Fruit fly (Drosophila melanogaster): ENCODE results near the gene CG14024.

CG14024 gene

DNA sequence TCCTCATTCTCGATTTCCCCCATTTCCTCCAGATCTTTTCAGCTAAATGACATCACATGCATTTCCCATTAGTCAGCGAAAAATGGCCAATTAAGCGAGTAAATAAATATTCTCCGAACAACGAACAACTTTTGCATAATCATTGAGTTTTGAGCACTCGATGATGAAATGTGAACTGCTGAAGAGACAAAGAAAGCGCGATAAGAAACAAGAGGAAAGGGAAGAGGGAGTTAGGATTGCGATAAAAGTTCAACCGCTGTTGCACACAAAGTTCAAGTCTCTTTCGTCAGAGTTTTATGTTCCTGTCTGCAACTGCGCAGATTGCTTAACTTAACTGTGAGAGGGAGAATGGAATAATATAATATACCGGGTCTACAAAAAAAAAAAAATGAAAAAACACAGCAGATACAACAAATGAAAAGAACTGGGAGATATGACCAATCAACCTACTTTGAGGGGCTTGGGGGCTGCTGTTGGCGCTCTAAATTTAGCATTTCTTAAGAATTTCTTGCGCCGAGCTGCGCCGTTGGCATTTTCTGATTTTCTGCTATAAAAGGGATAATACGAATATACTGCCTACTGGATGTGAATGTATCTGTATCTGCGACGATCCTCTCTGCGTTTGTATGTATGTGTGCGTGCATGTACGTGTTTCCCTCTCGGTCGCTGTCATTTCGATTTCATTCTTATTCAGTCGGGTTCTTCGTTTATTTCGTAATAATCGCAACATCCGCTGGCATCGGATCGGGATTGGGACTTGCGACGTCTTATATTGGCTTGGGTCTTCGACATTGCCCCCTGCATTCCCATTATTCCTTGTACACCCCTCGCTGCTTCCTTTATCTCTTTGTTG is 20.1 kb downstream of the CG14024 start:
- no peak for TF ChIP-seq CG8478 (optimal IDR thresholded peaks at IDR 0.05)
- TF ChIP-seq usp (GFP tag; optimal IDR thresholded peaks at IDR 0.05) = no peak
- TF ChIP-seq pan (optimal IDR thresholded peaks at IDR 0.05) = no peak
- TF ChIP-seq EcR (GFP tag; optimal IDR thresholded peaks at IDR 0.05) = peak; percentile 72 to 75
- TF ChIP-seq psq (optimal IDR thresholded peaks at IDR 0.05) = no peak
- TF ChIP-seq Dll (optimal IDR thresholded peaks at IDR 0.05) = no peak

DNA sequence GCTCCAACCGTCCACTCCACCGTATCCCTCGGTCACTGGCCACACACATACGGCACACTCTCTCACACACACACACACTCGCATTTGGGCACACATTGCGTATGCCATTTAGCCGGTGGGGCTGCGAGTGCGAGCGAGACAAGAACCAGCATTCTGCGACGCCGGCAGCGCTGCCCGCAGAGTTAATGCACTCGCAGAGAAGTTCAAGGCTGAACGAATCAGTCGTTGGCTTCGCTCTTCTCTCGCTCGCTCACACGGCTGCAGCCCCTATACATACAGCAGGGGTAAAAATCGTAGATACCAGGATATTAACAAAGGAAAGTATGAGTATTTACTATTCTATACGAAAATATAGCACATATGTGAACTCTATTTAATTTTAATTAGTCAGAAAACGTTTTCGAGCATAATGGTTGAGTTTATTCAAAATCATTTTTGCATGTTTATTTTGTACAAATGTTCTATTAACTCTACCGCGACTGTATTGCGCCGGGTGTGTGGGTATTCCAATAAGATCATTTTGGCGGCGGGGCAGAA is 21.6 kb downstream of the CG14024 start:
- TF ChIP-seq Dll (optimal IDR thresholded peaks at IDR 0.05) (peak; percentile 75), CG8478 (optimal IDR thresholded peaks at IDR 0.05) (peak; percentile 26), EcR (GFP tag; optimal IDR thresholded peaks at IDR 0.05) (peak; percentile 99 to 100), psq (optimal IDR thresholded peaks at IDR 0.05) (no peak)

DNA sequence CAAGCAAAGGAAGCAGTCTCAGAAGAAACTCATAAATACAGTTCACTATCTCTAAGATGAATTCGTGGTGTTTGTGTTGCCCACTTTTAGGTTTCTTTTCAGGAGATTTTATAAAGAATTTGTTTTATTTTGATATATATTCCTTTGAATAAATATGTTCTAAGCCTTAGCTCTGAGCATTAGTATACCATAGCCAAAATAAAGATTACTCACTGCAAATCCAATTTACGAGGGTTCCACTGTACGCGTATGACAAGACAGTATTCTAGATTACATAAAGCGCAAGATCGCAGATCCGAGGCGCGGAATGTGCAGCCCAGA is 22.1 kb downstream of the CG14024 start:
- TF ChIP-seq usp (GFP tag; optimal IDR thresholded peaks at IDR 0.05) (no peak), CG8478 (optimal IDR thresholded peaks at IDR 0.05) (no peak), Dll (optimal IDR thresholded peaks at IDR 0.05) (no peak), EcR (GFP tag; optimal IDR thresholded peaks at IDR 0.05) (no peak), pan (optimal IDR thresholded peaks at IDR 0.05) (no peak), psq (optimal IDR thresholded peaks at IDR 0.05) (no peak)

DNA sequence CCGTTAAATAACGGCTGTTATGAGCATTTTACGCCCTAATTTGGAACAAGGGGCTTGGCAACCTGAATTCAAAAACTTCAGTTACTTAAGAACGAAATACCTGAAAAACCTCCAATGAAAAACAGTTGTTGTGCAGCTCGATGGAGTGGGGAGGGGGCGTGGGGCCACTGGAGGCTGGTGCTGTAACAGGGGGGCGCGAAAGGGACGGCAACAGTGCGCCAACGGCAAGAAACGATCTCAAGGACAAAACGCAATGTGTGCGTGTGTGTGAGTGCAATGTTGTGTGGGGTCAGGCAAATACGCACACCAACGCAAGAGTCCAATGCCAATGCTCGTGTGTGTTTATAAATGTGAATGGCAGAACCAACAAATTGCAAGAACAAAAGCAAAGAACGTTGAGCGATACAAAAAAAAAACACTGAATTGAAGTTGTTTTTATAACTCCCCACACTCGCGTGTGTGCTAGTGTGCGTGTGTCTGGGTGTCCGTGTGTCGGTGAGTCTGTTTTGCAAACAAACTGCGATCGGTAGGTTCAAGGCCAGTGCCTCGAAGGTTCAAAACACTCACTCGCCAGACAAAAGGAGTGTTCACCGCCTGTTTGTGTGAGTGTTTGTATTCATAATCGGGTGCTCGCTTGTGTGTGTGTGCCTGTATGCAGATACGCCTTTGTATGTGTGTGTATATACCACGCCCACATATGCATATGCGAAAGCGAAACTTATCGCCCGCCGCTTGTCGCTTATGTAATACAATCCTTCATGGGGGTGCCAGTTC is 22.6 kb downstream of the CG14024 start:
- no peak for TF ChIP-seq pan (optimal IDR thresholded peaks at IDR 0.05)
- peak; percentile 79 to 93 for TF ChIP-seq EcR (GFP tag; optimal IDR thresholded peaks at IDR 0.05)
- peak; percentile 50 for TF ChIP-seq CG8478 (optimal IDR thresholded peaks at IDR 0.05)
- peak; percentile 31 for TF ChIP-seq Dll (optimal IDR thresholded peaks at IDR 0.05)

DNA sequence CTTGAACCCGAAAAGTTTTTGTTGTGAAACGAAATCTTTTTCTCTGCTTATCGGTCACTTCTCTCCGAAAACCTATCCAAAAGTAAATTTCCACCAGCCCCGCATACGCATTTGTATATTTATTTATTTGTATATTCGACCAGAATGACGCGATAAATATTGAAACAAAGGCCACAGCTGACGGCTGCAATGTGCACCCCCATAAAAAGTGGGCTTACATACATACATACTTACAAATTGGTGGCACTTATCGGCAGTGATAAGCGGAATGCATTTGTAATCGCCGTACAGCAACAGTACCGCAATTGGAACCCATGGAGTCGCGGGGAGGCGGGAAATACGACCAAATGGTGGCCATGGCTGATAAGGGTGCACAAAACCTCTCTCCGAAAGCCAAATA is 23.5 kb downstream of the CG14024 start:
- TF ChIP-seq usp (GFP tag; optimal IDR thresholded peaks at IDR 0.05) = no peak
- TF ChIP-seq EcR (GFP tag; optimal IDR thresholded peaks at IDR 0.05) = peak in 1 of 2 experiments; percentile 29
- no peak for TF ChIP-seq pan (optimal IDR thresholded peaks at IDR 0.05)
- TF ChIP-seq psq (optimal IDR thresholded peaks at IDR 0.05) = no peak
- no peak for TF ChIP-seq Dll (optimal IDR thresholded peaks at IDR 0.05)
- TF ChIP-seq CG8478 (optimal IDR thresholded peaks at IDR 0.05) = no peak

DNA sequence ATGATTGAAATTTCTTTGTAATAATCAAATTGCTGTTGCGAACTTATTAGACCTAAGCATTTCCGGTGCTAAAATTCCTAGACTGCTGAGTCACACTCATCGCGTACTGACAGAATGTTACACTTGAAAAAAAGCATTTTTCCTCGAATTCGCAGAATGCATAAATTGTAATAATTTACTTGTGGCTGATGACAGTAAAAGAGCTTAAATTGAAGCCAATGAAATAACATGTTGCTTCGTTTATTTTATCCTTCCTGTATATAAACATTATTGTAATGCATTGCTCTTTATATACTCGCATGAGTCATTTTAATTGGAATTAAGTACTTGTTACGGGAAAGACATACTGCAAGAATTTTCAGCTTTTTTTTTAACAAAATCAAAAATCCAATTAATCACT is 24.2 kb downstream of the CG14024 start:
- TF ChIP-seq Dll (optimal IDR thresholded peaks at IDR 0.05) (no peak), psq (optimal IDR thresholded peaks at IDR 0.05) (no peak), CG8478 (optimal IDR thresholded peaks at IDR 0.05) (no peak), usp (GFP tag; optimal IDR thresholded peaks at IDR 0.05) (no peak), EcR (GFP tag; optimal IDR thresholded peaks at IDR 0.05) (no peak), pan (optimal IDR thresholded peaks at IDR 0.05) (no peak)

DNA sequence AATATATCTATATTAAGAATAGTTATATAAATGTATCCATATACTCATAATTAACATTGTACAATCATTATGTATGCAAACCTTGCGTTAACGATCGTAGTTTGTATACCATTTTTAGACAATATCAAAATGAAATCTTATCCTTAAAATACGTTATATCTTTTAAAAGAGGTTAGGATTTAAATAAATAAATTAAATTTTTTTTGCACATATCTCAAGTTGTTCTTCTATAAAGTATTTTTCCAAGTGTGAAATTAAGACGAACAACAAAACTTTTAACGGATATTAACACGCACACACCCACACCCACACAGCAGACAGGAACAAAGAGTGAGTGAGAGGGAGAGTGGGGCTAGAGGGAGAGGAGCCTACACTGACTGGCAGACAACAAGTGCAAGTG is 24.8 kb downstream of the CG14024 start:
- no peak for TF ChIP-seq psq (optimal IDR thresholded peaks at IDR 0.05)
- TF ChIP-seq usp (GFP tag; optimal IDR thresholded peaks at IDR 0.05) = no peak
- no peak for TF ChIP-seq Dll (optimal IDR thresholded peaks at IDR 0.05)
- no peak for TF ChIP-seq pan (optimal IDR thresholded peaks at IDR 0.05)
- no peak for TF ChIP-seq EcR (GFP tag; optimal IDR thresholded peaks at IDR 0.05)
- TF ChIP-seq CG8478 (optimal IDR thresholded peaks at IDR 0.05) = no peak

DNA sequence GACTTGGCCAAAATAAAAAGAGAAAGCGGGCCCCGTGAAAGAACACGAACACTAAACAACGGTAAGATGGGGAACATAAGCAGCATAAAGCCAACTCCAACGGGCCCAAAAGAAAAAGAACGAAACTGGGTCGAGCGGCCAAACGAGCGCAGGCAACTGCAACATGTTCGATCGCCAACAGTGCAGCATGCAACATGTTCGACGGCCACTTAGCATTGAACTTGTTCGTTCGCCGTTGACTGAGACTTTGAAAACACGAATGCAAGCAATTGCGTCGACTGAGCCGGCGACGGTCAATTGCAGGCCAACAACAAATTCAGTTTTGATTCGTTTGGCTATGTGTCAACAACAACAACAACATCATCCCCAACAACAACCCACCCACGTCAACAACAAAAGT is 26.0 kb downstream of the CG14024 start, which contains the start of gene vri:
Gene vri (plus strand): TSS at position 224 of the 400 bp plus-strand sequence.
- TF ChIP-seq psq (optimal IDR thresholded peaks at IDR 0.05) (no peak), CG8478 (optimal IDR thresholded peaks at IDR 0.05) (no peak), Dll (optimal IDR thresholded peaks at IDR 0.05) (no peak), usp (GFP tag; optimal IDR thresholded peaks at IDR 0.05) (no peak), pan (optimal IDR thresholded peaks at IDR 0.05) (no peak), EcR (GFP tag; optimal IDR thresholded peaks at IDR 0.05) (no peak)

DNA sequence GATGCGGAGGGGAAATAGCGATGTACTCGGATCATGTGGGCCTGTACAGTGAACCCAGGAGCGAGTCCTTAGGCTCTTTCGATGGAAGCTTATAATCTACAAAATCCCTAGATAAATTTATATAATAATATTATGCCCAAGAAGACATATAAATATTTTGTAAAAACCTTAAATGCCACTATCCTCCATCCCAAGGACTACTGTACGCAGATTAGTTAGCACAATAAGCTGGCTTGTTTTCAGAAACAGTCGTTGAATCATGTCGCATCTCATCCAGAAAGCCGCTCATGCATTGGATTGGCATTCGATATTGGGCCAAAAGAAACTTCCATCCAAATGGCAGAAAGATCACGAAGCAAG is 26.5 kb downstream of the CG14024 start:
- no peak for TF ChIP-seq EcR (GFP tag; optimal IDR thresholded peaks at IDR 0.05)
- TF ChIP-seq usp (GFP tag; optimal IDR thresholded peaks at IDR 0.05) = no peak
- no peak for TF ChIP-seq pan (optimal IDR thresholded peaks at IDR 0.05)
- TF ChIP-seq Dll (optimal IDR thresholded peaks at IDR 0.05) = no peak
- no peak for TF ChIP-seq psq (optimal IDR thresholded peaks at IDR 0.05)
- TF ChIP-seq CG8478 (optimal IDR thresholded peaks at IDR 0.05) = no peak

DNA sequence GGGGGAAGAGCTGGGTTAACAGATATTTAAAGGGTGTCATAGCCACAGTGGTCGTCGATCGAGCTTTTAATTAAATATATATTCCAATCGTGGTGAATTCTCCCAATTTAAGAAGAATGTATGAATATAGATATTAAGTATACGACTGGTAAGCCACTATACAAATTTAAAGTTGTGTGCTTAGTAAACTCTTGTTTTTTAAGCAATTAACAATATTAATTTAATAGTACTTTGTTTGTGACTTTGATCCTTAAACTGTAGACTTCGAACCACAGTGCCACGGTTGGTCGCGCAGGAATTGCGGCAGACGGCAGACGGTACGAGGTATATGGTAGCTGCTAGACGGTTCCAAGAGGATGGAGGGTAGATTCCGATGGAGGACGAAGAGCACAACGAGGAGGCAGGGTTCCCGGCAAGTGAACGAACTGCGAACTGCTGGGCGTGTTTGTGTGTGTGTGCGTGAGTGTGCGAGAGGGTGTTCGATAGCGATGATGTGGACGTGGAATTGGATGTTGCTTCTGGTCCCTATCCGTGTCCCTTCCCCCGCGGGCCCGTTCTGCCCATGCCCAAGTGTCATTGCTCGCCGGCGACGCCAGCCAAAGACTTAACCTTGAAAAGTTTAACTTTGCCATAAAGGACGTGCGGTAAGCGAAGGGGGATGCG is 27.0 kb downstream of the CG14024 start:
- TF ChIP-seq CG8478 (optimal IDR thresholded peaks at IDR 0.05) (no peak), psq (optimal IDR thresholded peaks at IDR 0.05) (no peak), pan (optimal IDR thresholded peaks at IDR 0.05) (no peak), EcR (GFP tag; optimal IDR thresholded peaks at IDR 0.05) (peak in 1 of 2 experiments; percentile 93)

DNA sequence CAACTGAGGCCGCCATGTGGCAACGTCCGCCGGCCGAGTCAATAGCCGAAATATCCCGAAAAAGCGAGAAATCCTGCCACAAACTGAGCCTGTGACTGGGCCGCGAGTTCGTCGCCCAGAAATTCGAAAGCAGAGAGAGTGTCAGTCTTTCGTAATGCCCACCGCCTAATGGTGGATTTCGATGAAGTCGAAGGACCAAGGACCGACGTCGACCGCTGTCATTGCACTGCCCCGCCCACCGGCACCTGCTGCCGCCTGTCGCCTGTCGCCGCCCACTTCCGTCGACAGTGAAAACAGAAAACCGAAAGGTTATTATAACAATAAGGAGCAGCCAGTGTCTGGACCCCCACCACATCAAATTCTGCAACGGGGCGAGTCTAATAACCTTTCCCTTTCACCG is 28.1 kb downstream of the CG14024 start:
- no peak for TF ChIP-seq pan (optimal IDR thresholded peaks at IDR 0.05)
- TF ChIP-seq EcR (GFP tag; optimal IDR thresholded peaks at IDR 0.05) = no peak
- TF ChIP-seq usp (GFP tag; optimal IDR thresholded peaks at IDR 0.05) = no peak
- no peak for TF ChIP-seq Dll (optimal IDR thresholded peaks at IDR 0.05)
- no peak for TF ChIP-seq CG8478 (optimal IDR thresholded peaks at IDR 0.05)
- no peak for TF ChIP-seq psq (optimal IDR thresholded peaks at IDR 0.05)

DNA sequence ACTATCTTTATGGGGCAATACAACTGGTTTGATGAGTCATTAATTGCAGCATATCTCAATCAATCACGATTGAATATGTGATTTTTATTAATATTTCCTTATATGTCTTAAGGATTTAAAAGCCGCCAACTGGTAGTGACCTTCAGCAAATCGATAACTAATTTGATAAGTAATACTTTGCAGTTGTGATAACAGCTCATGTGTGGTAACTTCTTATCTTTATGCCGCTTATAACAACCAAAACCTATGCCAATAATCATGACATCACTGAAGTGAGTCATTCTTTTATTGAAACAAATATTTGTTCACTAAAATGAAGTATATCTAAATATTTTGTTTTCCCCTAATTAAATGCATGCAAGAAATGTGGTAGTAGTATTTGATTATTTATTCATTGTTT is 28.8 kb downstream of the CG14024 start:
- no peak for TF ChIP-seq pan (optimal IDR thresholded peaks at IDR 0.05)
- no peak for TF ChIP-seq psq (optimal IDR thresholded peaks at IDR 0.05)
- no peak for TF ChIP-seq Dll (optimal IDR thresholded peaks at IDR 0.05)
- no peak for TF ChIP-seq usp (GFP tag; optimal IDR thresholded peaks at IDR 0.05)
- no peak for TF ChIP-seq CG8478 (optimal IDR thresholded peaks at IDR 0.05)
- no peak for TF ChIP-seq EcR (GFP tag; optimal IDR thresholded peaks at IDR 0.05)
